Worm (Caenorhabditis elegans): Measurements from ENCODE around the gene Y39B6A.30.

- TF ChIP-seq lin-39 (tag; optimal IDR thresholded peaks at IDR 0.05): no peak
- no peak for TF ChIP-seq ama-1 (optimal IDR thresholded peaks at IDR 0.05)
- TF ChIP-seq nhr-76 (tag; optimal IDR thresholded peaks at IDR 0.05): no peak
- TF ChIP-seq pha-4 (tag; optimal IDR thresholded peaks at IDR 0.05): no peak
- TF ChIP-seq fos-1 (tag; optimal IDR thresholded peaks at IDR 0.05): no peak
- TF ChIP-seq aly-2 (tag; optimal IDR thresholded peaks at IDR 0.05): no peak
- no peak for TF ChIP-seq hmg-11 (tag; optimal IDR thresholded peaks at IDR 0.05)
- no peak for TF ChIP-seq ZK546.5 (tag; optimal IDR thresholded peaks at IDR 0.05)
Measured at ce11 chrV:18990958-18991357, 23.4 kb upstream of the Y39B6A.30 start.
